Worm (Caenorhabditis elegans) whole organism, L1 larva: ENCODE measurements around the gene arp-11.

Experiments
- C04F5.9 ChIP-seq: sonication (generic microtip); optimal IDR thresholded peaks from 2 replicates; lab custom pipeline; 2016; ENCODE audit warnings: missing genetic modification characterization, missing compliant biosample characterization
- C16A3.4 ChIP-seq: fragments of 150-350 bp; optimal IDR thresholded peaks from 2 replicates; lab custom pipeline; 2014; ENCODE audit warnings: missing biosample characterization, missing genetic modification characterization
- F16B12.6 ChIP-seq: fragments of 150-350 bp; optimal IDR thresholded peaks from 2 replicates; lab custom pipeline; 2014; ENCODE audit warnings: missing biosample characterization, missing genetic modification characterization
- aha-1 ChIP-seq: fragments of 150-350 bp; optimal IDR thresholded peaks from 2 replicates; lab custom pipeline; 2014; ENCODE audit warnings: missing biosample characterization, missing genetic modification characterization
- blmp-1 ChIP-seq: fragments of 150-350 bp; optimal IDR thresholded peaks from 2 replicates; lab custom pipeline; 2014; ENCODE audit warnings: missing biosample characterization, missing genetic modification characterization
- ceh-63 ChIP-seq: fragments of 200-800 bp; sonication (Bioruptor generic); optimal IDR thresholded peaks from 2 replicates; lab custom pipeline; 2018; ENCODE audit warnings: mild to moderate bottlenecking, missing genetic modification characterization, missing compliant biosample characterization
- ceh-8 ChIP-seq: fragments of 200-800 bp; sonication (Bioruptor generic); optimal IDR thresholded peaks from 2 replicates; lab custom pipeline; 2018; ENCODE audit warnings: mild to moderate bottlenecking, missing genetic modification characterization, moderate library complexity, missing compliant biosample characterization
- ceh-88 ChIP-seq: fragments of 200-800 bp; sonication (Bioruptor generic); IDR thresholded peaks from 2 replicates; pipeline ENCODE4 v1.3.6; 2022; ENCODE audit warnings: missing genetic modification characterization, missing compliant biosample characterization
- ceh-90 ChIP-seq: sonication (generic microtip); optimal IDR thresholded peaks from 2 replicates; lab custom pipeline; 2016; ENCODE audit warnings: missing genetic modification characterization, missing compliant biosample characterization
- dpl-1 ChIP-seq, 3 experiments: fragments of 150-350 bp in 2 of 3; sonication (generic microtip) in 1 of 3; optimal IDR thresholded peaks; 2 replicates each; lab custom pipeline; 2014 to 2017; ENCODE audit warnings: missing biosample characterization in 3 of 3, missing genetic modification characterization in 3 of 3, missing genetic modification reagents in 3 of 3
- dsc-1 ChIP-seq: sonication (generic microtip); optimal IDR thresholded peaks from 2 replicates; lab custom pipeline; 2016; ENCODE audit warnings: mild to moderate bottlenecking, missing genetic modification characterization, missing compliant biosample characterization
- efl-1 ChIP-seq, 4 experiments: fragments of 150-350 bp; optimal IDR thresholded peaks in 3 of 4; peaks in 1 of 4; 1 replicate in 1 of 4; 2 replicates in 3 of 4; lab custom pipeline; 2014; ENCODE audit warnings: missing biosample characterization in 2 of 4, missing genetic modification characterization in 2 of 4, missing genetic modification reagents in 2 of 4
- egl-13 ChIP-seq: sonication (generic microtip); optimal IDR thresholded peaks from 2 replicates; lab custom pipeline; 2016; ENCODE audit warnings: missing genotype, missing genetic modification reagents, missing genetic modification characterization, missing compliant biosample characterization
- egl-27 ChIP-seq, 2 experiments: fragments of 150-350 bp in 1 of 2; sonication (generic microtip); optimal IDR thresholded peaks; 3 replicates each; lab custom pipeline; 2017 to 2018; ENCODE audit warnings: missing biosample characterization in 2 of 2, missing genetic modification characterization in 2 of 2, missing genetic modification reagents in 2 of 2
- elt-2 ChIP-seq: sonication (generic microtip); optimal IDR thresholded peaks from 2 replicates; lab custom pipeline; 2016; ENCODE audit warnings: missing genetic modification characterization, mild to moderate bottlenecking, inconsistent platforms, missing compliant biosample characterization, missing genetic modification reagents
- ets-5 ChIP-seq: fragments of 200-800 bp; sonication (Bioruptor generic); IDR thresholded peaks from 2 replicates; pipeline ENCODE4 v1.3.6; 2022; ENCODE audit warnings: missing genetic modification characterization, missing compliant biosample characterization
- fkh-4 ChIP-seq: sonication (generic microtip); optimal IDR thresholded peaks from 2 replicates; lab custom pipeline; 2016; ENCODE audit warnings: missing compliant biosample characterization, missing genetic modification characterization, borderline replicate concordance
- fkh-8 ChIP-seq: sonication (generic microtip); optimal IDR thresholded peaks from 2 replicates; lab custom pipeline; 2016; ENCODE audit warnings: mild to moderate bottlenecking, missing genetic modification characterization, missing compliant biosample characterization
- grh-1 ChIP-seq: fragments of 200-800 bp; sonication (Bioruptor generic); IDR thresholded peaks from 2 replicates; pipeline ENCODE4 v1.3.6; 2022; ENCODE audit warnings: missing genetic modification reagents, missing genetic modification characterization, missing compliant biosample characterization
- hlh-4 ChIP-seq: sonication (generic microtip); optimal IDR thresholded peaks from 2 replicates; lab custom pipeline; 2016; ENCODE audit warnings: mild to moderate bottlenecking, missing genetic modification characterization, missing compliant biosample characterization
- hpl-2 ChIP-seq: fragments of 150-350 bp; optimal IDR thresholded peaks from 2 replicates; lab custom pipeline; 2014; ENCODE audit warnings: missing biosample characterization, missing genetic modification reagents, missing genetic modification characterization
- irx-1 ChIP-seq: sonication (generic microtip); optimal IDR thresholded peaks from 2 replicates; lab custom pipeline; 2016; ENCODE audit warnings: missing genetic modification characterization, missing compliant biosample characterization
- isw-1 ChIP-seq: fragments of 200-800 bp; sonication (Bioruptor generic); IDR thresholded peaks from 2 replicates; pipeline ENCODE4 v1.3.6; 2022; ENCODE audit warnings: missing genetic modification characterization, missing compliant biosample characterization
- lin-13 ChIP-seq: fragments of 150-350 bp; optimal IDR thresholded peaks from 2 replicates; lab custom pipeline; 2014; ENCODE audit warnings: missing biosample characterization, missing genetic modification reagents, missing genetic modification characterization
- lin-14 ChIP-seq: fragments of 200-800 bp; sonication (Bioruptor generic); optimal IDR thresholded peaks from 2 replicates; lab custom pipeline; 2018; ENCODE audit warnings: mild to moderate bottlenecking, missing genetic modification characterization, moderate library complexity, missing compliant biosample characterization
- lin-35 ChIP-seq, 2 experiments: fragments of 150-350 bp; optimal IDR thresholded peaks; 2 replicates each; lab custom pipeline; 2014; ENCODE audit warnings: missing biosample characterization in 2 of 2, missing genetic modification characterization in 2 of 2, missing genetic modification reagents in 2 of 2
- lsy-2 ChIP-seq, 2 experiments: fragments of 150-350 bp; optimal IDR thresholded peaks; 2 replicates each; lab custom pipeline; 2014; ENCODE audit warnings: missing biosample characterization in 2 of 2, missing genetic modification characterization in 2 of 2
- mdl-1 ChIP-seq, 2 experiments: fragments of 150-350 bp; optimal IDR thresholded peaks; 2 replicates each; lab custom pipeline; 2014 to 2017; ENCODE audit warnings: missing biosample characterization in 2 of 2, missing genetic modification characterization in 2 of 2, inconsistent platforms in 1 of 2
- mep-1 ChIP-seq: fragments of 150-350 bp; optimal IDR thresholded peaks from 2 replicates; lab custom pipeline; 2014; ENCODE audit warnings: missing biosample characterization, missing genetic modification characterization
- nhr-47 ChIP-seq: sonication (generic microtip); optimal IDR thresholded peaks from 2 replicates; lab custom pipeline; 2016; ENCODE audit warnings: mild to moderate bottlenecking, missing genetic modification characterization, moderate library complexity, missing compliant biosample characterization
- nhr-71 ChIP-seq: sonication (generic microtip); optimal IDR thresholded peaks from 2 replicates; lab custom pipeline; 2016; ENCODE audit warnings: mild to moderate bottlenecking, missing genetic modification characterization, moderate library complexity, missing compliant biosample characterization
- nhr-76 ChIP-seq: sonication (generic microtip); optimal IDR thresholded peaks from 2 replicates; lab custom pipeline; 2017; ENCODE audit warnings: missing biosample characterization, missing genetic modification characterization
- nhr-77 ChIP-seq: fragments of 150-350 bp; optimal IDR thresholded peaks from 2 replicates; lab custom pipeline; 2014; ENCODE audit warnings: missing biosample characterization, missing genetic modification characterization
- pag-3 ChIP-seq: sonication (generic microtip); optimal IDR thresholded peaks from 2 replicates; lab custom pipeline; 2017; ENCODE audit warnings: missing genetic modification characterization, mild to moderate bottlenecking, missing compliant biosample characterization, antibody characterized with exemption, borderline replicate concordance; ENCODE audit not compliant: insufficient read depth
- snu-23 ChIP-seq: sonication (generic microtip); optimal IDR thresholded peaks from 2 replicates; lab custom pipeline; 2016; ENCODE audit warnings: missing genetic modification characterization, missing compliant biosample characterization
- sox-4 ChIP-seq: sonication (generic microtip); optimal IDR thresholded peaks from 2 replicates; lab custom pipeline; 2016; ENCODE audit warnings: missing genetic modification characterization, missing compliant biosample characterization
- sup-37 ChIP-seq: fragments of 200-800 bp; sonication (Bioruptor generic); optimal IDR thresholded peaks from 2 replicates; lab custom pipeline; 2018; ENCODE audit warnings: mild to moderate bottlenecking, missing genetic modification characterization, missing compliant biosample characterization
- swsn-7 ChIP-seq: sonication (generic microtip); optimal IDR thresholded peaks from 2 replicates; lab custom pipeline; 2016; ENCODE audit warnings: missing genetic modification characterization, missing compliant biosample characterization
- tbx-2 ChIP-seq: sonication (generic microtip); optimal IDR thresholded peaks from 2 replicates; lab custom pipeline; 2016; ENCODE audit warnings: missing genetic modification characterization, missing compliant biosample characterization
- tlp-1 ChIP-seq: fragments of 150-350 bp; optimal IDR thresholded peaks from 2 replicates; lab custom pipeline; 2014; ENCODE audit warnings: missing biosample characterization, missing genetic modification characterization
- unc-62 ChIP-seq: fragments of 150-350 bp; optimal IDR thresholded peaks from 2 replicates; lab custom pipeline; 2014; ENCODE audit warnings: missing biosample characterization, missing genetic modification reagents, missing genetic modification characterization
- unc-86 ChIP-seq: sonication (generic microtip); optimal IDR thresholded peaks from 2 replicates; lab custom pipeline; 2016; ENCODE audit warnings: missing genetic modification characterization, missing compliant biosample characterization
- zip-4 ChIP-seq: fragments of 200-800 bp; sonication (Bioruptor generic); optimal IDR thresholded peaks from 2 replicates; lab custom pipeline; 2018; ENCODE audit warnings: mild to moderate bottlenecking, missing genetic modification characterization, moderate library complexity, missing compliant biosample characterization
- ztf-4 ChIP-seq: fragments of 150-350 bp; optimal IDR thresholded peaks from 2 replicates; lab custom pipeline; 2014; ENCODE audit warnings: missing biosample characterization, missing genetic modification characterization

Gene arp-11

ce11 chrIV:7910197-7910735, 8.2 kb upstream of the arp-11 start, which contains the start of the genes npp-27 and ntl-4 (continued):
- TF ChIP-seq nhr-71 (tag; lab: Kevin White, UChicago) (peak; percentile 53), lsy-2 (tag; optimal IDR thresholded peaks at IDR 0.05; lab: Kevin White, UChicago) (peak; percentile 10 to 66)
- TF ChIP-seq, all 84 proteins: peak for 16

ce11 chrIV:7909455-7910141, 7.5 kb upstream of the arp-11 start:
- TF ChIP-seq nhr-47 (tag; lab: Kevin White, UChicago) (peak; percentile 34), pag-3 (no peak), mep-1 (tag; lab: Kevin White, UChicago) (peak; percentile 53), ceh-8 (GFP tag; lab: Kevin White, UChicago) (no peak), hpl-2 (no peak), zip-4 (GFP tag; lab: Kevin White, UChicago) (no peak), ceh-63 (GFP tag; lab: Kevin White, UChicago) (no peak), ztf-4 (tag; lab: Kevin White, UChicago) (no peak), fkh-4 (tag; lab: Kevin White, UChicago) (no peak), C04F5.9 (tag; lab: Kevin White, UChicago) (no peak), blmp-1 (no peak), nhr-77 (tag; lab: Kevin White, UChicago) (no peak), aha-1 (tag; lab: Kevin White, UChicago) (no peak), irx-1 (tag; lab: Kevin White, UChicago) (no peak), dpl-1 (GFP tag; optimal IDR thresholded peaks at IDR 0.05; lab: Kevin White, UChicago) (no peak), egl-27 (tag; optimal IDR thresholded peaks at IDR 0.05; lab: Kevin White, UChicago) (no peak), unc-86 (no peak), F16B12.6 (tag; lab: Kevin White, UChicago) (no peak), swsn-7 (tag; lab: Kevin White, UChicago) (peak; percentile 20), ets-5 (GFP tag; lab: Robert Waterston, UW) (no peak), lin-13 (no peak), sup-37 (GFP tag; lab: Kevin White, UChicago) (no peak), snu-23 (GFP tag; lab: Kevin White, UChicago) (peak; percentile 37), tbx-2 (peak; percentile 3), unc-62 (GFP tag; lab: Kevin White, UChicago) (no peak), hlh-4 (tag; lab: Kevin White, UChicago) (no peak), efl-1 (optimal IDR thresholded peaks at IDR 0.05; lab: Kevin White, UChicago) (peak in 1 of 2 experiments; percentile 32), efl-1 (GFP tag; optimal IDR thresholded peaks at IDR 0.05 in 1 of 2; lab: Kevin White, UChicago) (peak; percentile 9 to 92), lin-14 (GFP tag; lab: Kevin White, UChicago) (peak; percentile 49), lin-35 (GFP tag; optimal IDR thresholded peaks at IDR 0.05; lab: Kevin White, UChicago) (peak; percentile 3 to 23), C16A3.4 (no peak), elt-2 (tag; lab: Kevin White, UChicago) (no peak), dsc-1 (tag; lab: Kevin White, UChicago) (no peak), nhr-76 (tag; lab: Kevin White, UChicago) (no peak), egl-13 (tag; lab: Kevin White, UChicago) (peak; percentile 41), tlp-1 (tag; lab: Kevin White, UChicago) (no peak), lsy-2 (tag; optimal IDR thresholded peaks at IDR 0.05; lab: Kevin White, UChicago) (peak; percentile 18 to 51), ceh-88 (GFP tag; lab: Robert Waterston, UW) (no peak), ceh-90 (tag; lab: Kevin White, UChicago) (no peak), sox-4 (tag; lab: Kevin White, UChicago) (no peak), nhr-71 (tag; lab: Kevin White, UChicago) (peak; percentile 38), mdl-1 (tag; optimal IDR thresholded peaks at IDR 0.05; lab: Kevin White, UChicago) (peak in 1 of 2 experiments; percentile 13), fkh-8 (tag; lab: Kevin White, UChicago) (no peak), grh-1 (GFP tag; lab: Robert Waterston, UW) (no peak), isw-1 (no peak; the same call in 1 of the 2 replicates)
